Worm (Caenorhabditis elegans): Measurements from ENCODE around the gene zmp-6.

Gene zmp-6

DNA sequence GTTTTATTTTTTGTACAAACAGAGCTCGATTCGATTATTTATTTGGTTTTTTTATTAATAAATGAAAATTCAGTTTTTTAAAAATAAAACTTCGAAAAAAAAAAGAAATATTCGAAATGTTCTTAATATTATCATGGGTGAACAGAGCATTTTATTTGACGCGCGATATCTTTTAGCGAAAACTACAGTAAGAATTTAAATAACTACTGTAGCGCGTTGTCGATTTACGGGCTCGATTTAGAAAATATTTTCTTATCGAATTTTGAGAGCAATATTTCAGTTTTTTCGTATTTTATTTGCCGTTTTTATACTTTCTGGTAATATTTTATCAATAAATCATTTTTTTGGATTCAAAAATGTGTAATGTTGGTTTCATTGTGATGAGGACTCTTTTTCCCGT, 26.5 kb downstream of the zmp-6 start:
- TF ChIP-seq duxl-1 (tag; optimal IDR thresholded peaks at IDR 0.05; ENCODE audit: poor library complexity) (peak; percentile 16), Y105C5A.15 (GFP tag; IDR thresholded peaks at IDR 0.05) (no peak), nhr-102 (tag; optimal IDR thresholded peaks at IDR 0.05) (peak; percentile 23), R02D3.7 (tag; optimal IDR thresholded peaks at IDR 0.05) (peak; percentile 65), lsy-2 (tag; optimal IDR thresholded peaks at IDR 0.05) (peak in 1 of 2 experiments; percentile 52), zip-2 (tag; optimal IDR thresholded peaks at IDR 0.05) (no peak), daf-16 (GFP tag; optimal IDR thresholded peaks at IDR 0.05) (no peak), daf-16 (tag; optimal IDR thresholded peaks at IDR 0.05) (peak; percentile 1)

DNA sequence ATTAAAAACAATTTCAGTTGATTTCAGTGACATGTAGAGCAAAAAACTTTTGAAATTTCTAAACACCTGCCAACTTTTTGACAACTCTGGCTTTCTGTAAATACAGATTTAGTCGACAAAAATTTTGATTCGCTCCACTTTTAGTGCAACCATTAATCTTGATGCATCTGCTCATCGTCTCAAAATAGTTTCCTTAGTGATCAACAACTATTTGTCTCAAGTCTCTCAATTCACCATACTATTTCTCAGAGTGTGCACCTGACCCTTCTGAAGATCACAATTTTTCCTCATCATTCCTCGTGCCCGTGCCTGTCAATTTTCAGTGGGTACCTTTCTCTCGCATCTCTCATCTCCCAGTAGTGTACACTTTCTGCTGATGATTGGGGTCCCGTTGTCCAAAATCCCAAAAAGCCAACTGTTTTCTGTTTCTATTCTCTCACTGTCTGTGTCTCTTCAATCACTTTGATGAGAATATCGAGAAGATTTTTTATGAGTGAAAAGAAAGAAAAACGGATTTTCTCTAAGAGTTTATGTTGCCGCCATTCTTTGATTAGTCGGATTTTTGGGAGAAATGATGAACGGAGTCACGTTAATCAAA, 30.6 kb downstream of the zmp-6 start:
- TF ChIP-seq daf-16 (GFP tag; optimal IDR thresholded peaks at IDR 0.05) (peak in 1 of 2 experiments; percentile 95), daf-16 (tag; optimal IDR thresholded peaks at IDR 0.05) (no peak), hlh-11 (tag; optimal IDR thresholded peaks at IDR 0.05) (peak; percentile 68), lsy-2 (tag; optimal IDR thresholded peaks at IDR 0.05) (peak in 1 of 2 experiments; percentile 18), nhr-11 (tag; optimal IDR thresholded peaks at IDR 0.05) (peak; percentile 82), daf-19 (GFP tag; conservative IDR thresholded peaks at IDR 0.05) (no peak), aha-1 (tag) (peak; percentile 84), mdl-1 (tag; optimal IDR thresholded peaks at IDR 0.05) (peak in 1 of 2 experiments; percentile 0), unc-62 (GFP tag; optimal IDR thresholded peaks at IDR 0.05 in 1 of 2) (peak in 1 of 2 experiments; percentile 68), unc-62 (tag; optimal IDR thresholded peaks at IDR 0.05) (no peak), hlh-30 (tag; optimal IDR thresholded peaks at IDR 0.05; ENCODE audit: insufficient read depth) (peak; percentile 68), nhr-28 (tag; optimal IDR thresholded peaks at IDR 0.05) (peak; percentile 5), ces-1 (GFP tag; optimal IDR thresholded peaks at IDR 0.05) (no peak), vab-7 (GFP tag; IDR thresholded peaks at IDR 0.05) (no peak), nhr-77 (tag; optimal IDR thresholded peaks at IDR 0.05) (no peak), ceh-20 (GFP tag; IDR thresholded peaks at IDR 0.05) (0 out of 2 replicates have a peak, but pooled peaks have one; percentile 48), lin-29 (GFP tag; IDR thresholded peaks at IDR 0.05) (no peak), rbr-2 (tag; optimal IDR thresholded peaks at IDR 0.05) (no peak)

DNA sequence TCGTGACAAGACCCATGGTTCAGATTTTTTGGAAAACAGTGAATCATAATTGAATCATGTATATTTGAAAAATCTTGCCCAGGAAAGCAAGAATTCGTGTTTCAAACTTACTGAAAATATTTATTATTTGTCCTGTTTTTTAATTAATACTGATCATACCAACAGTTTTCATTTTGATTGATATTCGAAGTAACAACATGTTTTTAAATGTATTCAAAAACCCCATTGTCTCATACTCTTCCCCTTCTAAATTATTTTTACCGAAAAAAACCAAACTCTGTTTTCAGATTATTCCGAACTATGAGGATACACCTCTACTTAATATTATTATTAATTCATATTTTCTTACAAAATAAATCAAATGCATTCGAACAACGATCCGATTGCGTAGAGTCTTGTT, 31.4 kb downstream of the zmp-6 start, which contains the start of gene R151.1:
Gene R151.1 (plus strand): TSS at position 301 of the 400 bp plus-strand sequence.
- no peak for TF ChIP-seq R02D3.7 (tag; optimal IDR thresholded peaks at IDR 0.05)
- no peak for TF ChIP-seq spr-1 (tag; optimal IDR thresholded peaks at IDR 0.05)
- TF ChIP-seq D1046.2 (GFP tag; IDR thresholded peaks at IDR 0.05): no peak
- no peak for TF ChIP-seq ZK337.2 (GFP tag; IDR thresholded peaks at IDR 0.05)
- no peak for TF ChIP-seq ztf-7 (tag; optimal IDR thresholded peaks at IDR 0.05)
- TF ChIP-seq pha-4 (GFP tag; IDR thresholded peaks at IDR 0.05): no peak
- no peak for TF ChIP-seq pha-4 (tag; optimal IDR thresholded peaks at IDR 0.05)
- no peak for TF ChIP-seq ceh-20 (GFP tag; IDR thresholded peaks at IDR 0.05)
- TF ChIP-seq lim-7 (GFP tag; IDR thresholded peaks at IDR 0.05): no peak
- TF ChIP-seq dpl-1 (GFP tag; optimal IDR thresholded peaks at IDR 0.05): no peak
- no peak for TF ChIP-seq cey-2 (tag; optimal IDR thresholded peaks at IDR 0.05; ENCODE audit: borderline replicate concordance, insufficient read depth)
- TF ChIP-seq mxl-2 (GFP tag; conservative IDR thresholded peaks at IDR 0.05): no peak
- TF ChIP-seq Y75B8A.6 (GFP tag; IDR thresholded peaks at IDR 0.05): no peak
- TF ChIP-seq fkh-10 (GFP tag; optimal IDR thresholded peaks at IDR 0.05): no peak
- TF ChIP-seq mep-1 (tag; optimal IDR thresholded peaks at IDR 0.05): no peak

DNA sequence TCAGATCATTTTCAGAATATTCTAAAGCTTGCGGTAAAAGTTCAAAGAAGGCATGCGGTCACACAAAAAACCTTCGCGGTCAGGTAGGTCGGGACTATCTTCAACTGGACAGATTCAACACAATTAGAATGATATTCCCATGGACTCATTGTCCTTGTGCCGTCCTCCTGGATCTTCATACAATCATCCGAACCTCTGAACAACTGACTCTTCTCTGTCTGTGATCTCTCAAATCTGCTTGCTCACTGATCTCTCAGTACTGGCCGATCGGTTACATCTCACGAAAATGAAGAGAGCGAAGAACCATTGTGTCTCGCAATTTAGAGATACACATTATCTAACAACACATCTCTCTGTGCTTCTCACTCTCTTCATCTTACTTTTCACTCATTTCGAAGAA, 32.1 kb downstream of the zmp-6 start:
- TF ChIP-seq pqm-1 (tag; optimal IDR thresholded peaks at IDR 0.05) (no peak), unc-62 (GFP tag; optimal IDR thresholded peaks at IDR 0.05 in 1 of 2) (peak in 1 of 2 experiments; percentile 54), unc-62 (tag; optimal IDR thresholded peaks at IDR 0.05) (no peak)
